Worm (Caenorhabditis elegans): ENCODE measurements around the gene T25B9.3.

DNA sequence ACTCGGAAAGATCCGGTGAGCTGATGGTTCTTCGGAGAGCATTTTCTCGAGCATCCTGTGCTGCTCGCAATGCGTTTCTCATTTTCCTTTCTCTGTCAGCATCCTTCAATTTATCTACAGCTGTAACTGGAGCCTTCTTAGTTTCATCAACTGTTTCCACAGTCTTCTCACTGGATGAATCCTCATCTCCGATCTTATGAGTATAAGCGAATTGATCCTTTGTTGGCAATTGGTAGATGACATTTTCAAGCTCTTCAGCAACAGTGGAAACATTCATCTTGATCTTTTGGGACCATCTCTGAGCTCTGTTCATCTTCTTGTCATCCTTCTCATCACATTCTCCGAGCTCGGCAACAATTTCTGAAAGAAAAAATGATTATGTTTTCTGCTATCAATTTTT lies 34.8 kb downstream of the T25B9.3 start:
- TF ChIP-seq lin-11 (tag; optimal IDR thresholded peaks at IDR 0.05) (no peak), nhr-6 (tag; optimal IDR thresholded peaks at IDR 0.05) (no peak), unc-39 (tag; optimal IDR thresholded peaks at IDR 0.05) (no peak), nhr-25 (tag; optimal IDR thresholded peaks at IDR 0.05) (no peak), ztf-11 (tag; optimal IDR thresholded peaks at IDR 0.05) (no peak), snpc-4 (tag; optimal IDR thresholded peaks at IDR 0.05) (no peak), lsy-2 (tag; optimal IDR thresholded peaks at IDR 0.05) (no peak), zag-1 (tag; optimal IDR thresholded peaks at IDR 0.05) (no peak), egl-27 (tag; optimal IDR thresholded peaks at IDR 0.05) (no peak), nhr-237 (tag; optimal IDR thresholded peaks at IDR 0.05) (no peak), nhr-11 (tag; optimal IDR thresholded peaks at IDR 0.05) (no peak), skn-1 (tag; optimal IDR thresholded peaks at IDR 0.05) (no peak)
